Fruit fly (Drosophila melanogaster) whole organism, pupa: ENCODE measurements around the gene Mdh2.
A peak's percentile ranks its signal among the peaks of the same experiment; 100 is the strongest.

Experiments
- CG10348 ChIP-seq: fragments of 200-800 bp; sonication (Bioruptor generic); IDR thresholded peaks from 2 replicates; pipeline ENCODE4 v1.3.6; 2022; ENCODE audit warnings: missing biosample characterization, missing genetic modification characterization
- CG12605 ChIP-seq: fragments of 200-800 bp; sonication (Bioruptor generic); IDR thresholded peaks from 2 replicates; pipeline ENCODE4 v1.3.6; 2022; ENCODE audit warnings: missing biosample characterization, missing genetic modification characterization
- CG13204 ChIP-seq: fragments of 200-800 bp; sonication (Bioruptor generic); optimal IDR thresholded peaks from 2 replicates; lab custom pipeline; 2018; ENCODE audit warnings: missing biosample characterization, mild to moderate bottlenecking, missing genetic modification characterization, moderate library complexity
- CG14655 ChIP-seq: fragments of 200-800 bp; sonication (Bioruptor generic); optimal IDR thresholded peaks from 3 replicates; lab custom pipeline; 2017; ENCODE audit warnings: mild to moderate bottlenecking, missing biosample characterization, missing genetic modification reagents, missing genetic modification characterization
- CG15710 ChIP-seq: fragments of 200-800 bp; sonication (Bioruptor generic); optimal IDR thresholded peaks from 2 replicates; lab custom pipeline; 2018; ENCODE audit warnings: missing biosample characterization, mild to moderate bottlenecking, missing genetic modification characterization, moderate library complexity
- CG17806 ChIP-seq: fragments of 200-800 bp; sonication (Bioruptor generic); optimal IDR thresholded peaks from 2 replicates; lab custom pipeline; 2018; ENCODE audit warnings: missing biosample characterization, mild to moderate bottlenecking, missing genetic modification characterization, moderate library complexity
- CG32121 ChIP-seq: fragments of 200-800 bp; sonication (Bioruptor generic); IDR thresholded peaks from 2 replicates; pipeline ENCODE4 v1.3.6; 2022; ENCODE audit warnings: missing biosample characterization, missing genetic modification characterization
- CG34367 ChIP-seq: fragments of 200-800 bp; sonication (Bioruptor generic); optimal IDR thresholded peaks from 2 replicates; lab custom pipeline; 2018; ENCODE audit warnings: missing biosample characterization, mild to moderate bottlenecking, missing genetic modification characterization
- CG4496 ChIP-seq: fragments of 200-800 bp; sonication (Bioruptor generic); IDR thresholded peaks from 3 replicates; pipeline ENCODE4 v1.3.6; 2022; ENCODE audit warnings: missing biosample characterization, missing genetic modification characterization
- CG8159 ChIP-seq: fragments of 200-800 bp; sonication (Bioruptor generic); optimal IDR thresholded peaks from 3 replicates; lab custom pipeline; 2018; ENCODE audit warnings: missing biosample characterization, mild to moderate bottlenecking, missing genetic modification characterization, moderate library complexity
- CG8301 ChIP-seq: fragments of 200-800 bp; sonication (Bioruptor generic); optimal IDR thresholded peaks from 2 replicates; lab custom pipeline; 2018; ENCODE audit warnings: missing biosample characterization, mild to moderate bottlenecking, missing genetic modification characterization
- CG9948 ChIP-seq: fragments of 200-800 bp; sonication (Bioruptor generic); optimal IDR thresholded peaks from 2 replicates; lab custom pipeline; 2018; ENCODE audit warnings: missing biosample characterization, mild to moderate bottlenecking, missing genetic modification characterization, moderate library complexity
- D1 ChIP-seq: fragments of 200-800 bp; sonication (Bioruptor generic); optimal IDR thresholded peaks from 2 replicates; lab custom pipeline; 2018; ENCODE audit warnings: missing biosample characterization, mild to moderate bottlenecking, missing genetic modification characterization, moderate library complexity
- EcR ChIP-seq: fragments of 200-800 bp; sonication (Bioruptor generic); optimal IDR thresholded peaks from 3 replicates; lab custom pipeline; 2019; ENCODE audit warnings: missing biosample characterization, missing genetic modification characterization, mild to moderate bottlenecking, moderate library complexity, missing genetic modification reagents
- Ets98B ChIP-seq: fragments of 200-800 bp; sonication (Bioruptor generic); IDR thresholded peaks from 2 replicates; pipeline ENCODE4 v1.3.6; 2022; ENCODE audit warnings: missing biosample characterization, missing genetic modification characterization
- Pif1A ChIP-seq: fragments of 200-800 bp; sonication (Bioruptor generic); optimal IDR thresholded peaks from 3 replicates; lab custom pipeline; 2016; ENCODE audit warnings: missing biosample characterization, missing genetic modification characterization
- Pif1B ChIP-seq: fragments of 200-800 bp; sonication (Bioruptor generic); optimal IDR thresholded peaks from 3 replicates; lab custom pipeline; 2016; ENCODE audit warnings: missing biosample characterization, missing genetic modification characterization
- Snoo ChIP-seq: fragments of 200-800 bp; sonication (Bioruptor generic); optimal IDR thresholded peaks from 3 replicates; lab custom pipeline; 2017; ENCODE audit warnings: missing biosample characterization, mild to moderate bottlenecking, missing genetic modification characterization, inconsistent platforms
- fd96Ca ChIP-seq: fragments of 200-800 bp; sonication (Bioruptor generic); IDR thresholded peaks from 3 replicates; pipeline ENCODE4 v1.3.6; 2022; ENCODE audit warnings: missing biosample characterization, missing genetic modification characterization
- gl ChIP-seq: fragments of 200-800 bp; sonication (Bioruptor generic); optimal IDR thresholded peaks from 2 replicates; lab custom pipeline; 2018; ENCODE audit warnings: missing biosample characterization, mild to moderate bottlenecking, missing genetic modification characterization
- rn ChIP-seq: fragments of 200-800 bp; sonication (Bioruptor generic); IDR thresholded peaks from 2 replicates; pipeline ENCODE4 v1.3.6; 2022; ENCODE audit warnings: missing biosample characterization, missing genetic modification characterization

Gene Mdh2

dm6 chr3R:18226043-18226808 lies at the start of gene Mdh2, which contains the start of gene CG7168:
Mdh2 (plus strand) TSS chr3R:18226396.
CG7168 (minus strand) TSS chr3R:18226082.
- TF ChIP-seq EcR (GFP tag; lab: Kevin White, UChicago), result peak; percentile 6
- no peak for TF ChIP-seq gl
- TF ChIP-seq, all 21 proteins: peak for 1

dm6 chr3R:18183244-18183643 lies 43.0 kb upstream of the Mdh2 start, which contains the start of gene cdm:
cdm (minus strand) TSS chr3R:18183479.
- TF ChIP-seq CG14655 (GFP tag; lab: Kevin White, UChicago) (no peak), CG8301 (tag; lab: Kevin White, UChicago) (no peak), CG12605 (GFP tag; lab: Robert Waterston, UW) (no peak), CG32121 (GFP tag; lab: Robert Waterston, UW) (peak; percentile 23; the same call in 1 of the 2 replicates)

dm6 chr3R:18185385-18185784 lies 40.8 kb upstream of the Mdh2 start, which contains the start of the genes Arp5 and CG7208:
Arp5 (plus strand) TSS chr3R:18185498.
CG7208 (minus strand) TSS chr3R:18185715.
- TF ChIP-seq D1 (no peak), CG14655 (GFP tag; lab: Kevin White, UChicago) (no peak), Snoo (tag; lab: Kevin White, UChicago) (peak; percentile 36), rn (GFP tag; lab: Robert Waterston, UW) (no peak; the same call in 1 of the 2 replicates), CG15710 (tag; lab: Kevin White, UChicago) (peak; percentile 51), CG32121 (GFP tag; lab: Robert Waterston, UW) (peak; percentile 45), CG12605 (GFP tag; lab: Robert Waterston, UW) (no peak), CG10348 (GFP tag; lab: Robert Waterston, UW) (no peak), CG4496 (GFP tag; lab: Robert Waterston, UW) (peak; percentile 69; the same call in 2 of the 3 replicates), CG17806 (peak; percentile 53), CG8159 (tag; lab: Kevin White, UChicago) (peak; percentile 51), Ets98B (peak; percentile 23), CG9948 (tag; lab: Kevin White, UChicago) (peak; percentile 37)

- TF ChIP-seq Snoo (tag; lab: Kevin White, UChicago) (peak; percentile 85), CG9948 (tag; lab: Kevin White, UChicago) (peak; percentile 84), Pif1B (GFP tag; lab: Kevin White, UChicago) (peak; percentile 32), CG17806 (peak; percentile 84), CG15710 (tag; lab: Kevin White, UChicago) (peak; percentile 85), Pif1A (GFP tag; lab: Kevin White, UChicago) (no peak), CG10348 (GFP tag; lab: Robert Waterston, UW) (peak; percentile 69; the same call in 1 of the 2 replicates), EcR (GFP tag; lab: Kevin White, UChicago) (no peak), CG8301 (tag; lab: Kevin White, UChicago) (peak; percentile 79), rn (GFP tag; lab: Robert Waterston, UW) (peak; percentile 63), fd96Ca (GFP tag; lab: Robert Waterston, UW) (peak; percentile 77; the same call in 2 of the 3 replicates), gl (peak; percentile 14), CG13204 (GFP tag; lab: Kevin White, UChicago) (no peak), CG12605 (GFP tag; lab: Robert Waterston, UW) (peak; percentile 61), D1 (no peak), CG4496 (GFP tag; lab: Robert Waterston, UW) (peak; percentile 82), CG32121 (GFP tag; lab: Robert Waterston, UW) (peak; percentile 71), Ets98B (peak; percentile 82), CG8159 (tag; lab: Kevin White, UChicago) (peak; percentile 84), CG34367 (tag; lab: Kevin White, UChicago) (peak; percentile 62), CG14655 (GFP tag; lab: Kevin White, UChicago) (no peak)
- TF ChIP-seq, all 21 proteins: peak for 16
Observed at dm6 chr3R:18188702-18189125, 37.5 kb upstream of the Mdh2 start, which contains the start of the genes CG12321 and MED17. CG12321 (minus strand) TSS chr3R:18188707. MED17 (plus strand) TSS chr3R:18189072.

dm6 chr3R:18191867-18192266 lies 34.3 kb upstream of the Mdh2 start, which contains the start of gene CG14313:
CG14313 (minus strand) TSS chr3R:18191967.
- TF ChIP-seq Ets98B, result no peak
- TF ChIP-seq CG8159 (tag; lab: Kevin White, UChicago), result no peak
- no peak for TF ChIP-seq CG14655 (GFP tag; lab: Kevin White, UChicago)
- no peak for TF ChIP-seq CG8301 (tag; lab: Kevin White, UChicago)
- no peak for TF ChIP-seq Snoo (tag; lab: Kevin White, UChicago)
- no peak for TF ChIP-seq rn (GFP tag; lab: Robert Waterston, UW)
- TF ChIP-seq CG12605 (GFP tag; lab: Robert Waterston, UW), result no peak

- TF ChIP-seq CG13204 (GFP tag; lab: Kevin White, UChicago) (no peak), CG4496 (GFP tag; lab: Robert Waterston, UW) (no peak), CG32121 (GFP tag; lab: Robert Waterston, UW) (no peak), CG14655 (GFP tag; lab: Kevin White, UChicago) (no peak), CG10348 (GFP tag; lab: Robert Waterston, UW) (no peak), Snoo (tag; lab: Kevin White, UChicago) (no peak), Ets98B (no peak)
Observed at dm6 chr3R:18195295-18195694, 30.9 kb upstream of the Mdh2 start.
